Worm (Caenorhabditis elegans): ENCODE data around the gene syx-16.

DNA sequence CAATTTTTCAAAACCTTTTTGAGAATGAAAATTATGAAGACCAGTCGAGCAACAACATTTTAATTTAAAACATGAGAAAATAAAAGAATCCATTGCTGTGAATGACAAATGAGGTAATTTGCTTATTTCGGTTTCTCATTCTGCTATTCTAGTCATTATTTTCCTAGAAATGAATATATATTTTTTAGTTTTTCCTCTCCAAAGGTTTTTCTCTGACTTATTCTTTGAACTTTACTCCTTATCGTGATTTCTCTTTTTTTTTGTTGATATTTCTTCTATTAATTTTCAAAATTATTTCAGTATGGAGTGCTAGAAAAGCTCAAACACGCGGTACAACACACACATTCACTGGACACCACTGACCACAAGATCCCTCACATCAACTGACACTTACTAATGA is 23.3 kb downstream of the syx-16 start, which contains the start of gene pup-2:
- TF ChIP-seq ama-1 (optimal IDR thresholded peaks at IDR 0.05) (no peak), hnd-1 (tag; optimal IDR thresholded peaks at IDR 0.05) (no peak), scrt-1 (GFP tag; IDR thresholded peaks at IDR 0.05) (no peak), F13C5.2 (tag; optimal IDR thresholded peaks at IDR 0.05) (no peak), B0310.2 (tag; optimal IDR thresholded peaks at IDR 0.05) (no peak), tra-4 (tag; optimal IDR thresholded peaks at IDR 0.05) (no peak), flt-1 (GFP tag; IDR thresholded peaks at IDR 0.05) (no peak), ets-7 (tag; optimal IDR thresholded peaks at IDR 0.05) (no peak), aly-1 (tag; optimal IDR thresholded peaks at IDR 0.05) (no peak), ceh-36 (tag; optimal IDR thresholded peaks at IDR 0.05) (no peak)

Data from whole organism, early embryonic.